Worm (Caenorhabditis elegans): ENCODE results near the gene col-43.

Gene col-43

ce11 chrV:8031121-8031520, 19.6 kb downstream of the col-43 start, which contains the start of gene vars-1 (continued):
- TF ChIP-seq hmg-20 (GFP tag; IDR thresholded peaks at IDR 0.05) (no peak), dpff-1 (tag; optimal IDR thresholded peaks at IDR 0.05) (no peak), snpc-4 (GFP tag; optimal IDR thresholded peaks at IDR 0.05) (no peak), snpc-4 (tag; optimal IDR thresholded peaks at IDR 0.05) (peak in 2 of 4 experiments; percentile 11 to 50), ekl-4 (GFP tag; IDR thresholded peaks at IDR 0.05) (0 out of 2 replicates have a peak, but pooled peaks have one; percentile 47), nhr-120 (GFP tag; IDR thresholded peaks at IDR 0.05) (no peak), ztf-26 (tag; optimal IDR thresholded peaks at IDR 0.05) (no peak), repo-1 (tag; optimal IDR thresholded peaks at IDR 0.05) (no peak), nhr-80 (tag; optimal IDR thresholded peaks at IDR 0.05) (no peak), athp-1 (tag; optimal IDR thresholded peaks at IDR 0.05) (no peak), tlf-1 (GFP tag; optimal IDR thresholded peaks at IDR 0.05) (peak; percentile 51), nhr-27 (tag; optimal IDR thresholded peaks at IDR 0.05) (no peak), nhr-90 (tag; optimal IDR thresholded peaks at IDR 0.05) (no peak), Y67H2A.10 (GFP tag; conservative IDR thresholded peaks at IDR 0.05) (no peak), egrh-3 (GFP tag; IDR thresholded peaks at IDR 0.05) (no peak), fkh-3 (tag; optimal IDR thresholded peaks at IDR 0.05) (no peak), ceh-91 (GFP tag; IDR thresholded peaks at IDR 0.05) (no peak), akir-1 (GFP tag; optimal IDR thresholded peaks at IDR 0.05) (no peak), F33H1.4 (GFP tag; IDR thresholded peaks at IDR 0.05) (peak; percentile 35; the same call in 1 of the 2 replicates), tbp1 (GFP tag; optimal IDR thresholded peaks at IDR 0.05) (peak; percentile 6), F39B2.1 (GFP tag; IDR thresholded peaks at IDR 0.05) (no peak), sea-2 (GFP tag; IDR thresholded peaks at IDR 0.05) (no peak), B0035.1 (tag; optimal IDR thresholded peaks at IDR 0.05) (no peak), xnd-1 (tag; optimal IDR thresholded peaks at IDR 0.05) (peak; percentile 46), Y95B8A.8 (GFP tag; IDR thresholded peaks at IDR 0.05) (0 out of 2 replicates have a peak, but pooled peaks have one; percentile 16), ccch-3 (GFP tag; optimal IDR thresholded peaks at IDR 0.05) (no peak), C06A6.2 (GFP tag; conservative IDR thresholded peaks at IDR 0.05) (no peak), ztf-3 (GFP tag; optimal IDR thresholded peaks at IDR 0.05) (no peak), tbx-9 (tag; optimal IDR thresholded peaks at IDR 0.05; ENCODE audit: borderline replicate concordance) (no peak), zim-3 (tag; optimal IDR thresholded peaks at IDR 0.05) (no peak), D2030.7 (GFP tag; IDR thresholded peaks at IDR 0.05) (0 out of 2 replicates have a peak, but pooled peaks have one; percentile 28), ama-1 (optimal IDR thresholded peaks at IDR 0.05) (no peak), ama-1 (GFP tag; optimal IDR thresholded peaks at IDR 0.05) (no peak), Y79H2A.3 (GFP tag; conservative IDR thresholded peaks at IDR 0.05) (no peak), Y53G8AR.9 (GFP tag; conservative IDR thresholded peaks at IDR 0.05) (no peak; the same call in 1 of the 2 replicates), hmg-1.2 (GFP tag; IDR thresholded peaks at IDR 0.05) (no peak), die-1 (tag; optimal IDR thresholded peaks at IDR 0.05) (no peak), dox-1 (GFP tag; IDR thresholded peaks at IDR 0.05) (no peak), mcd-1 (GFP tag; IDR thresholded peaks at IDR 0.05) (peak; percentile 90), F57C9.4 (tag; optimal IDR thresholded peaks at IDR 0.05) (no peak), hlh-12 (tag; optimal IDR thresholded peaks at IDR 0.05) (no peak), sptf-2 (GFP tag; optimal IDR thresholded peaks at IDR 0.05) (no peak), pbrm-1 (GFP tag; IDR thresholded peaks at IDR 0.05) (no peak), dpl-1 (GFP tag; optimal IDR thresholded peaks at IDR 0.05) (peak; percentile 42), attf-6 (GFP tag; IDR thresholded peaks at IDR 0.05) (peak; percentile 56; the same call in 1 of the 2 replicates), unc-62 (GFP tag; optimal IDR thresholded peaks at IDR 0.05) (no peak), mes-4 (tag; optimal IDR thresholded peaks at IDR 0.05) (no peak), ztf-6 (GFP tag; IDR thresholded peaks at IDR 0.05) (no peak), mel-28 (tag; optimal IDR thresholded peaks at IDR 0.05; ENCODE audit: borderline replicate concordance) (no peak), nfyb-1 (GFP tag; IDR thresholded peaks at IDR 0.05) (no peak), Y53F4B.3 (GFP tag; IDR thresholded peaks at IDR 0.05) (no peak)
